Worm (Caenorhabditis elegans): ENCODE data around the gene F18E2.15.

ce11 chrV:12768946-12769345, 8.1 kb upstream of the F18E2.15 start, which contains the start of gene srt-43:
- TF ChIP-seq hnd-1 (tag; optimal IDR thresholded peaks at IDR 0.05) (no peak), hmg-4 (GFP tag; optimal IDR thresholded peaks at IDR 0.05) (no peak), aly-1 (tag; optimal IDR thresholded peaks at IDR 0.05) (no peak), sea-1 (GFP tag; conservative IDR thresholded peaks at IDR 0.05) (no peak), hmbx-1 (tag; optimal IDR thresholded peaks at IDR 0.05) (no peak), tra-4 (tag; optimal IDR thresholded peaks at IDR 0.05) (no peak), ets-7 (tag; optimal IDR thresholded peaks at IDR 0.05) (no peak), flt-1 (GFP tag; IDR thresholded peaks at IDR 0.05) (no peak), scrt-1 (GFP tag; IDR thresholded peaks at IDR 0.05) (no peak), ceh-36 (tag; optimal IDR thresholded peaks at IDR 0.05) (no peak), ama-1 (optimal IDR thresholded peaks at IDR 0.05) (no peak), ceh-13 (GFP tag; optimal IDR thresholded peaks at IDR 0.05) (no peak), F13C5.2 (tag; optimal IDR thresholded peaks at IDR 0.05) (no peak), B0310.2 (tag; optimal IDR thresholded peaks at IDR 0.05) (no peak)

Measured in whole organism, early embryonic.